Fruit fly (Drosophila melanogaster): ENCODE results near the gene CG17105.
A peak's percentile ranks its signal among the peaks of the same experiment; 100 is the strongest.

CG17105 gene

dm6 chr2L:10701499-10702062 is 20.8 kb downstream of the CG17105 start, which contains the start of gene Lip1:
TSS of gene Lip1 (minus strand) at chr2L:10701544.
- TF ChIP-seq h (GFP tag; optimal IDR thresholded peaks at IDR 0.05): no peak
- TF ChIP-seq N (GFP tag; optimal IDR thresholded peaks at IDR 0.05): no peak
- no peak for TF ChIP-seq ey (GFP tag; optimal IDR thresholded peaks at IDR 0.05)

- TF ChIP-seq Hr78 (GFP tag; optimal IDR thresholded peaks at IDR 0.05) (no peak), jim (GFP tag; optimal IDR thresholded peaks at IDR 0.05) (no peak), psq (GFP tag; optimal IDR thresholded peaks at IDR 0.05) (peak; percentile 55), brk (GFP tag; optimal IDR thresholded peaks at IDR 0.05) (peak; percentile 47), N (GFP tag; optimal IDR thresholded peaks at IDR 0.05) (no peak), lola (GFP tag; optimal IDR thresholded peaks at IDR 0.05) (no peak), tai (GFP tag; optimal IDR thresholded peaks at IDR 0.05) (no peak), Sp1 (GFP tag; optimal IDR thresholded peaks at IDR 0.05) (peak; percentile 67), Jra (GFP tag; optimal IDR thresholded peaks at IDR 0.05) (peak; percentile 39), CG32264 (GFP tag; optimal IDR thresholded peaks at IDR 0.05) (peak; percentile 38), h (GFP tag; optimal IDR thresholded peaks at IDR 0.05) (peak; percentile 92), Mio (GFP tag; optimal IDR thresholded peaks at IDR 0.05) (no peak), woc (GFP tag; optimal IDR thresholded peaks at IDR 0.05) (peak; percentile 35), sv (GFP tag; optimal IDR thresholded peaks at IDR 0.05) (peak; percentile 52), CrebA (GFP tag; optimal IDR thresholded peaks at IDR 0.05; ENCODE audit: borderline replicate concordance) (no peak), dl (GFP tag; optimal IDR thresholded peaks at IDR 0.05; ENCODE audit: insufficient read depth in 1 of 2, partially characterized antibody in 2 of 2) (no peak), HLH106 (tag; optimal IDR thresholded peaks at IDR 0.05) (peak; percentile 82), foxo (GFP tag; optimal IDR thresholded peaks at IDR 0.05) (peak; percentile 9 to 81), ey (GFP tag; optimal IDR thresholded peaks at IDR 0.05) (peak; percentile 85), Hnf4 (GFP tag; optimal IDR thresholded peaks at IDR 0.05) (peak; percentile 76), OdsH (GFP tag; optimal IDR thresholded peaks at IDR 0.05) (peak; percentile 84), Dfd (GFP tag; optimal IDR thresholded peaks at IDR 0.05) (no peak), dmrt93B (GFP tag; optimal IDR thresholded peaks at IDR 0.05) (peak; percentile 56), br (GFP tag; optimal IDR thresholded peaks at IDR 0.05) (peak; percentile 81), Rel (GFP tag; optimal IDR thresholded peaks at IDR 0.05) (no peak), Rel (tag; optimal IDR thresholded peaks at IDR 0.05) (peak; percentile 40), fru (GFP tag; optimal IDR thresholded peaks at IDR 0.05) (peak; percentile 86), rgr (GFP tag; optimal IDR thresholded peaks at IDR 0.05) (peak; percentile 86)
Measured at dm6 chr2L:10703281-10703680, 22.5 kb downstream of the CG17105 start, which contains the start of gene CG6415. TSS of gene CG6415 (plus strand) at chr2L:10703621.

dm6 chr2L:10704425-10704824 is 23.6 kb downstream of the CG17105 start:
- TF ChIP-seq CG32264 (GFP tag; optimal IDR thresholded peaks at IDR 0.05) (no peak), dl (GFP tag; optimal IDR thresholded peaks at IDR 0.05; ENCODE audit: insufficient read depth in 1 of 2, partially characterized antibody in 2 of 2) (no peak), Abd-B (GFP tag; optimal IDR thresholded peaks at IDR 0.05) (no peak), dsf (GFP tag; optimal IDR thresholded peaks at IDR 0.05; ENCODE audit: borderline replicate concordance) (no peak), Jra (GFP tag; optimal IDR thresholded peaks at IDR 0.05) (no peak), Hr83 (GFP tag; optimal IDR thresholded peaks at IDR 0.05; ENCODE audit: poor library complexity, severe bottlenecking) (no peak), h (GFP tag; optimal IDR thresholded peaks at IDR 0.05) (no peak), CrebA (GFP tag; optimal IDR thresholded peaks at IDR 0.05; ENCODE audit: borderline replicate concordance) (no peak), Mio (GFP tag; optimal IDR thresholded peaks at IDR 0.05) (no peak), jim (GFP tag; optimal IDR thresholded peaks at IDR 0.05) (no peak), Sp1 (GFP tag; optimal IDR thresholded peaks at IDR 0.05) (no peak), lola (GFP tag; optimal IDR thresholded peaks at IDR 0.05) (no peak), Dfd (GFP tag; optimal IDR thresholded peaks at IDR 0.05) (no peak), fru (GFP tag; optimal IDR thresholded peaks at IDR 0.05) (no peak), Dif (GFP tag; optimal IDR thresholded peaks at IDR 0.05; ENCODE audit: partially characterized antibody) (no peak), pan (optimal IDR thresholded peaks at IDR 0.05) (no peak), ey (GFP tag; optimal IDR thresholded peaks at IDR 0.05) (no peak)

- TF ChIP-seq Rel (GFP tag; optimal IDR thresholded peaks at IDR 0.05) (no peak), Rel (tag; optimal IDR thresholded peaks at IDR 0.05) (no peak), usp (GFP tag; optimal IDR thresholded peaks at IDR 0.05) (no peak), Hr78 (GFP tag; optimal IDR thresholded peaks at IDR 0.05) (no peak), dmrt93B (GFP tag; optimal IDR thresholded peaks at IDR 0.05) (no peak), sage (GFP tag; optimal IDR thresholded peaks at IDR 0.05) (no peak), br (GFP tag; optimal IDR thresholded peaks at IDR 0.05) (no peak), Sp1 (GFP tag; optimal IDR thresholded peaks at IDR 0.05) (no peak), Jra (GFP tag; optimal IDR thresholded peaks at IDR 0.05) (no peak), ey (GFP tag; optimal IDR thresholded peaks at IDR 0.05) (no peak), sv (GFP tag; optimal IDR thresholded peaks at IDR 0.05) (no peak), tai (GFP tag; optimal IDR thresholded peaks at IDR 0.05) (no peak)
Measured at dm6 chr2L:10706267-10706666, 25.4 kb downstream of the CG17105 start.

Measured in whole organism, wandering third instar larva.